Fruit fly (Drosophila melanogaster) whole organism, embryonic: ENCODE measurements around the gene Vm26Aa.

Source experiments
- Aef1 ChIP-seq: fragments of 200-800 bp; sonication (Bioruptor generic); IDR thresholded peaks from 3 replicates; pipeline ENCODE4 v1.3.6; 2022; ENCODE audit warnings: missing biosample characterization, missing genetic modification characterization
- Asciz ChIP-seq: fragments of 200-800 bp; sonication (Bioruptor generic); optimal IDR thresholded peaks from 2 replicates; lab custom pipeline; 2017; ENCODE audit warnings: missing biosample characterization, mild to moderate bottlenecking, missing genetic modification characterization, missing genetic modification reagents
- BEAF-32 ChIP-seq: fragments of 200-800 bp; sonication (Bioruptor generic); optimal IDR thresholded peaks from 3 replicates; lab custom pipeline; 2017; ENCODE audit warnings: missing biosample characterization, missing genetic modification characterization, mild to moderate bottlenecking, moderate library complexity, missing genetic modification reagents
- Bgb ChIP-seq: fragments of 200-800 bp; sonication (Bioruptor generic); IDR thresholded peaks from 2 replicates; pipeline ENCODE4 v1.3.6; 2022; ENCODE audit warnings: missing biosample characterization, missing genetic modification characterization; ENCODE audit not compliant: partially characterized antibody
- BtbVII ChIP-seq: fragments of 200-800 bp; sonication (Bioruptor generic); optimal IDR thresholded peaks from 3 replicates; lab custom pipeline; 2017; ENCODE audit warnings: missing biosample characterization, mild to moderate bottlenecking, missing genetic modification characterization
- CG11504 ChIP-seq: fragments of 200-800 bp; sonication (Bioruptor generic); optimal IDR thresholded peaks from 3 replicates; lab custom pipeline; 2019; ENCODE audit warnings: missing biosample characterization, mild to moderate bottlenecking, missing genetic modification characterization, moderate library complexity
- CG11560 ChIP-seq: fragments of 200-800 bp; sonication (Bioruptor generic); IDR thresholded peaks from 3 replicates; pipeline ENCODE4 v1.3.6; 2022; ENCODE audit warnings: missing biosample characterization, missing genetic modification characterization
- CG11695 ChIP-seq: fragments of 200-800 bp; sonication (Bioruptor generic); IDR thresholded peaks from 3 replicates; pipeline ENCODE4 v1.3.6; 2022; ENCODE audit warnings: missing biosample characterization, missing genetic modification characterization
- CG12236 ChIP-seq: fragments of 200-800 bp; sonication (Bioruptor generic); optimal IDR thresholded peaks from 2 replicates; lab custom pipeline; 2016; ENCODE audit warnings: missing biosample characterization, missing genetic modification characterization
- CG13296 ChIP-seq: fragments of 200-800 bp; sonication (Bioruptor generic); optimal IDR thresholded peaks from 3 replicates; lab custom pipeline; 2018; ENCODE audit warnings: missing biosample characterization, mild to moderate bottlenecking, missing genetic modification characterization
- CG14014 ChIP-seq: fragments of 200-800 bp; sonication (Bioruptor generic); IDR thresholded peaks from 2 replicates; pipeline ENCODE4 v1.3.6; 2022; ENCODE audit warnings: missing biosample characterization, missing genetic modification characterization
- CG16863 ChIP-seq: fragments of 200-800 bp; sonication (Bioruptor generic); optimal IDR thresholded peaks from 3 replicates; lab custom pipeline; 2016; ENCODE audit warnings: missing biosample characterization, missing genetic modification characterization
- CG17802 ChIP-seq: fragments of 200-800 bp; sonication (Bioruptor generic); optimal IDR thresholded peaks from 2 replicates; lab custom pipeline; 2018; ENCODE audit warnings: missing biosample characterization, mild to moderate bottlenecking, missing genetic modification characterization, moderate library complexity
- CG1832 ChIP-seq: fragments of 200-800 bp; sonication (Bioruptor generic); optimal IDR thresholded peaks from 2 replicates; lab custom pipeline; 2017; ENCODE audit warnings: missing biosample characterization, mild to moderate bottlenecking, missing genetic modification characterization, inconsistent platforms
- CG2120 ChIP-seq: fragments of 200-800 bp; sonication (Bioruptor generic); optimal IDR thresholded peaks from 3 replicates; lab custom pipeline; 2016; ENCODE audit warnings: missing biosample characterization, missing genetic modification characterization
- CG4328 ChIP-seq: fragments of 200-800 bp; sonication (Bioruptor generic); optimal IDR thresholded peaks from 3 replicates; lab custom pipeline; 2017; ENCODE audit warnings: missing biosample characterization, missing genetic modification reagents, missing genetic modification characterization
- CG6854 ChIP-seq: fragments of 200-800 bp; sonication (Bioruptor generic); optimal IDR thresholded peaks from 3 replicates; lab custom pipeline; 2017; ENCODE audit warnings: missing biosample characterization, mild to moderate bottlenecking, missing genetic modification characterization
- CG7357 ChIP-seq: fragments of 200-800 bp; sonication (Bioruptor generic); IDR thresholded peaks from 3 replicates; pipeline ENCODE4 v1.3.6; 2022; ENCODE audit warnings: missing biosample characterization, missing genetic modification characterization
- CG8944 ChIP-seq: fragments of 200-800 bp; sonication (Bioruptor generic); optimal IDR thresholded peaks from 3 replicates; lab custom pipeline; 2016; ENCODE audit warnings: missing biosample characterization, missing genetic modification characterization
- D19B ChIP-seq: fragments of 200-800 bp; sonication (Bioruptor generic); optimal IDR thresholded peaks from 2 replicates; lab custom pipeline; 2017; ENCODE audit warnings: missing biosample characterization, mild to moderate bottlenecking, missing genetic modification characterization
- Dek ChIP-seq: fragments of 200-800 bp; sonication (Bioruptor generic); optimal IDR thresholded peaks from 3 replicates; lab custom pipeline; 2019; ENCODE audit warnings: missing biosample characterization, mild to moderate bottlenecking, missing genetic modification characterization, moderate library complexity
- Dfd ChIP-seq, 2 experiments: fragments of >200 bp; optimal IDR thresholded peaks; 2 replicates each; lab custom pipeline; 2017; ENCODE audit warnings: missing biosample characterization in 2 of 2, missing genetic modification characterization in 2 of 2
- Elba2 ChIP-seq: fragments of 200-800 bp; sonication (Bioruptor generic); optimal IDR thresholded peaks from 3 replicates; lab custom pipeline; 2016; ENCODE audit warnings: missing biosample characterization, missing genetic modification characterization
- Ets97D ChIP-seq: fragments of 200-800 bp; sonication (Bioruptor generic); optimal IDR thresholded peaks from 3 replicates; lab custom pipeline; 2016; ENCODE audit warnings: missing biosample characterization, missing genetic modification characterization
- Hey ChIP-seq: fragments of 200-800 bp; sonication (Bioruptor generic); optimal IDR thresholded peaks from 3 replicates; lab custom pipeline; 2018; ENCODE audit warnings: missing biosample characterization, mild to moderate bottlenecking, missing genetic modification characterization
- Mes4 ChIP-seq: fragments of 200-800 bp; sonication (Bioruptor generic); optimal IDR thresholded peaks from 2 replicates; lab custom pipeline; 2016; ENCODE audit warnings: missing biosample characterization, missing genetic modification characterization
- NfI ChIP-seq: fragments of 200-800 bp; sonication (Bioruptor generic); optimal IDR thresholded peaks from 3 replicates; lab custom pipeline; 2018; ENCODE audit warnings: missing biosample characterization, mild to moderate bottlenecking, missing genetic modification characterization, moderate library complexity
- Opbp ChIP-seq: fragments of 200-800 bp; sonication (Bioruptor generic); IDR thresholded peaks from 3 replicates; pipeline ENCODE4 v1.3.6; 2022; ENCODE audit warnings: missing biosample characterization, missing genetic modification characterization; ENCODE audit not compliant: partially characterized antibody
- Ptx1 ChIP-seq: fragments of 200-800 bp; sonication (Bioruptor generic); IDR thresholded peaks from 2 replicates; pipeline ENCODE4 v1.3.6; 2022; ENCODE audit warnings: missing biosample characterization, missing genetic modification characterization
- Rx ChIP-seq: fragments of 200-800 bp; sonication (Bioruptor generic); IDR thresholded peaks from 2 replicates; pipeline ENCODE4 v1.3.6; 2022; ENCODE audit warnings: missing biosample characterization, missing genetic modification characterization
- Sry-β ChIP-seq: fragments of 200-800 bp; sonication (Bioruptor generic); optimal IDR thresholded peaks from 2 replicates; lab custom pipeline; 2018; ENCODE audit warnings: missing biosample characterization, mild to moderate bottlenecking, missing genetic modification characterization, moderate library complexity
- Sry-δ ChIP-seq: fragments of 200-800 bp; sonication (Bioruptor generic); optimal IDR thresholded peaks from 2 replicates; lab custom pipeline; 2016; ENCODE audit warnings: missing biosample characterization, missing genetic modification characterization
- ci ChIP-seq: fragments of 200-800 bp; sonication (Bioruptor generic); IDR thresholded peaks from 3 replicates; pipeline ENCODE4 v1.3.6; 2022; ENCODE audit warnings: missing biosample characterization, missing genetic modification characterization
- en ChIP-seq: fragments of 200-800 bp; sonication (Bioruptor generic); optimal IDR thresholded peaks from 2 replicates; lab custom pipeline; 2016; ENCODE audit warnings: missing biosample characterization, missing genetic modification characterization
- esg ChIP-seq: fragments of 200-800 bp; sonication (Bioruptor generic); conservative IDR thresholded peaks from 2 replicates; pipeline ENCODE4 v1.3.6; 2022; ENCODE audit warnings: missing biosample characterization, missing genetic modification characterization
- exex ChIP-seq: fragments of 200-800 bp; sonication (Bioruptor generic); optimal IDR thresholded peaks from 4 replicates; lab custom pipeline; 2018; ENCODE audit warnings: missing biosample characterization, mild to moderate bottlenecking, missing genetic modification characterization, moderate library complexity
- grau ChIP-seq: fragments of 200-800 bp; optimal IDR thresholded peaks from 3 replicates; lab custom pipeline; 2019; ENCODE audit warnings: missing biosample characterization, mild to moderate bottlenecking, missing genetic modification characterization, moderate library complexity
- gro ChIP-seq: fragments of 200-800 bp; sonication (Bioruptor generic); optimal IDR thresholded peaks from 2 replicates; lab custom pipeline; 2016; ENCODE audit warnings: missing biosample characterization, missing genetic modification characterization
- gsb ChIP-seq: fragments of 200-800 bp; sonication (Bioruptor generic); IDR thresholded peaks from 2 replicates; pipeline ENCODE4 v1.3.6; 2022; ENCODE audit warnings: missing biosample characterization, missing genetic modification characterization
- ind ChIP-seq: fragments of 200-800 bp; sonication (Bioruptor generic); optimal IDR thresholded peaks from 3 replicates; lab custom pipeline; 2016; ENCODE audit warnings: missing biosample characterization, missing genetic modification characterization
- insv ChIP-seq, 2 experiments: fragments of 200-800 bp; sonication (Bioruptor generic); optimal IDR thresholded peaks; 3 replicates each; lab custom pipeline; 2016 to 2018; ENCODE audit warnings: missing biosample characterization in 2 of 2, missing genetic modification characterization in 2 of 2
- kah ChIP-seq: fragments of 200-800 bp; sonication (Bioruptor generic); optimal IDR thresholded peaks from 2 replicates; lab custom pipeline; 2018; ENCODE audit warnings: missing biosample characterization, mild to moderate bottlenecking, missing genetic modification characterization
- kni ChIP-seq: fragments of 200-800 bp; sonication (Bioruptor generic); optimal IDR thresholded peaks from 3 replicates; lab custom pipeline; 2017; ENCODE audit warnings: mild to moderate bottlenecking, missing biosample characterization, missing genetic modification reagents, missing genetic modification characterization
- mam ChIP-seq: fragments of 200-800 bp; sonication (Bioruptor generic); optimal IDR thresholded peaks from 3 replicates; lab custom pipeline; 2016; ENCODE audit warnings: missing biosample characterization, missing genetic modification characterization
- nerfin-1 ChIP-seq: fragments of 200-800 bp; sonication (Bioruptor generic); optimal IDR thresholded peaks from 3 replicates; lab custom pipeline; 2019; ENCODE audit warnings: missing biosample characterization, mild to moderate bottlenecking, missing genetic modification characterization, moderate library complexity
- pb ChIP-seq: fragments of 200-800 bp; sonication (Bioruptor generic); optimal IDR thresholded peaks from 3 replicates; lab custom pipeline; 2016; ENCODE audit warnings: missing biosample characterization, missing genetic modification characterization
- phol ChIP-seq: fragments of 200-800 bp; sonication (Bioruptor generic); optimal IDR thresholded peaks from 3 replicates; lab custom pipeline; 2018; ENCODE audit warnings: missing biosample characterization, mild to moderate bottlenecking, missing genetic modification characterization, moderate library complexity
- scrt ChIP-seq: fragments of 200-800 bp; sonication (Bioruptor generic); optimal IDR thresholded peaks from 2 replicates; lab custom pipeline; 2018; ENCODE audit warnings: missing biosample characterization, mild to moderate bottlenecking, missing genetic modification characterization, moderate library complexity
- sim ChIP-seq: fragments of 200-800 bp; sonication (Bioruptor generic); IDR thresholded peaks from 2 replicates; pipeline ENCODE4 v1.3.6; 2022; ENCODE audit warnings: missing biosample characterization, missing genetic modification characterization
- stwl ChIP-seq: fragments of 200-800 bp; sonication (Bioruptor generic); optimal IDR thresholded peaks from 3 replicates; lab custom pipeline; 2018; ENCODE audit warnings: missing biosample characterization, mild to moderate bottlenecking, missing genetic modification characterization, moderate library complexity
- zen2 ChIP-seq: fragments of 200-800 bp; sonication (Bioruptor generic); IDR thresholded peaks from 3 replicates; pipeline ENCODE4 v1.3.6; 2022; ENCODE audit warnings: missing biosample characterization, missing genetic modification characterization; ENCODE audit not compliant: partially characterized antibody

Gene Vm26Aa

dm6 chr2L:5986094-5986493 lies 26.0 kb upstream of the Vm26Aa start, which contains the start of gene ifc (continued):
- peak; percentile 83 for TF ChIP-seq BEAF-32 (GFP tag; lab: Kevin White, UChicago)
- TF ChIP-seq Ptx1 (GFP tag; lab: Robert Waterston, UW) = no peak
- TF ChIP-seq gro (GFP tag; lab: Kevin White, UChicago) = peak; percentile 67
- peak; percentile 77 for TF ChIP-seq NfI (GFP tag; lab: Kevin White, UChicago)
- peak; percentile 1 for TF ChIP-seq en (GFP tag; lab: Kevin White, UChicago)
- peak in 1 of 2 experiments; percentile 44 for TF ChIP-seq insv (GFP tag; optimal IDR thresholded peaks at IDR 0.05; lab: Kevin White, UChicago)
- TF ChIP-seq Dek (tag; lab: Kevin White, UChicago) = peak; percentile 63
- peak; percentile 77 for TF ChIP-seq phol (tag; lab: Kevin White, UChicago)
- no peak for TF ChIP-seq CG11560 (tag; lab: Robert Waterston, UW)
- peak; percentile 36 for TF ChIP-seq exex
- no peak for TF ChIP-seq ci (GFP tag; lab: Robert Waterston, UW)
- TF ChIP-seq Dfd (GFP tag; optimal IDR thresholded peaks at IDR 0.05; lab: Kevin White, UChicago) = peak in 1 of 2 experiments; percentile 80
- no peak for TF ChIP-seq Hey (tag; lab: Kevin White, UChicago)
- no peak for TF ChIP-seq CG14014 (GFP tag; lab: Robert Waterston, UW)
- TF ChIP-seq Aef1 (GFP tag; lab: Robert Waterston, UW) = no peak
- TF ChIP-seq grau (tag; lab: Kevin White, UChicago) = peak; percentile 69
- peak; percentile 91 for TF ChIP-seq Ets97D (GFP tag; lab: Kevin White, UChicago)
- peak; percentile 25 for TF ChIP-seq CG16863 (GFP tag; lab: Kevin White, UChicago)
- no peak for TF ChIP-seq CG13296
- TF ChIP-seq Elba2 (GFP tag; lab: Kevin White, UChicago) = peak; percentile 52
- TF ChIP-seq Bgb (GFP tag; lab: Robert Waterston, UW) = no peak
- TF ChIP-seq CG7357 = peak; percentile 99
- no peak for TF ChIP-seq Rx (GFP tag; lab: Robert Waterston, UW)
- TF ChIP-seq scrt (GFP tag; lab: Kevin White, UChicago) = peak; percentile 62
- TF ChIP-seq CG11504 (tag; lab: Kevin White, UChicago) = no peak
- peak; percentile 40 for TF ChIP-seq CG8944
- TF ChIP-seq D19B (GFP tag; lab: Kevin White, UChicago) = peak; percentile 21
- peak; percentile 77 for TF ChIP-seq mam (GFP tag; lab: Kevin White, UChicago)
- no peak for TF ChIP-seq CG11695 (GFP tag; lab: Robert Waterston, UW)
- no peak for TF ChIP-seq gsb (GFP tag; lab: Robert Waterston, UW)
- TF ChIP-seq kah (GFP tag; lab: Kevin White, UChicago) = peak; percentile 18
- no peak for TF ChIP-seq esg
- peak; percentile 9 for TF ChIP-seq pb (GFP tag; lab: Kevin White, UChicago)
- no peak for TF ChIP-seq Asciz
- TF ChIP-seq zen2 (GFP tag; lab: Robert Waterston, UW) = no peak
- no peak for TF ChIP-seq CG1832 (GFP tag; lab: Kevin White, UChicago)
- TF ChIP-seq sim (GFP tag; lab: Robert Waterston, UW) = no peak
- peak; percentile 95 for TF ChIP-seq CG17802
- TF ChIP-seq nerfin-1 (tag; lab: Kevin White, UChicago) = peak; percentile 28
- no peak for TF ChIP-seq CG12236 (GFP tag; lab: Kevin White, UChicago)
- peak; percentile 92 for TF ChIP-seq stwl
- peak; percentile 30 for TF ChIP-seq Mes4 (GFP tag; lab: Kevin White, UChicago)
- TF ChIP-seq CG2120 = peak; percentile 80
- TF ChIP-seq CG6854 (GFP tag; lab: Kevin White, UChicago) = no peak
- TF ChIP-seq BtbVII (GFP tag; lab: Kevin White, UChicago) = no peak
- no peak for TF ChIP-seq Opbp (GFP tag; lab: Robert Waterston, UW)
- TF ChIP-seq Sry-β = peak; percentile 12
- TF ChIP-seq kni (GFP tag; lab: Kevin White, UChicago) = no peak
- peak; percentile 24 for TF ChIP-seq CG4328 (GFP tag; lab: Kevin White, UChicago)
- TF ChIP-seq ind (GFP tag; lab: Kevin White, UChicago) = peak; percentile 55
- peak; percentile 82 for TF ChIP-seq Sry-δ (GFP tag; lab: Kevin White, UChicago)
